Worm (Caenorhabditis elegans) whole organism, mixed stage, embryonic: Measurements from ENCODE around the gene C17B7.5.

Experiments used
- ceh-83 ChIP-seq: fragments of 200-800 bp; sonication (Bioruptor generic); optimal IDR thresholded peaks from 2 replicates; lab custom pipeline; 2018; ENCODE audit warnings: mild to moderate bottlenecking, missing genetic modification characterization, missing compliant biosample characterization
- ham-2 ChIP-seq: fragments of 200-800 bp; sonication (Bioruptor generic); optimal IDR thresholded peaks from 2 replicates; lab custom pipeline; 2018; ENCODE audit warnings: mild to moderate bottlenecking, missing genetic modification characterization, missing compliant biosample characterization
- lin-13 ChIP-seq: fragments of 150-350 bp; optimal IDR thresholded peaks from 2 replicates; lab custom pipeline; 2014; ENCODE audit warnings: missing biosample characterization, missing genetic modification characterization
- lsy-2 ChIP-seq: fragments of 150-350 bp; optimal IDR thresholded peaks from 2 replicates; lab custom pipeline; 2014; ENCODE audit warnings: missing biosample characterization, missing genetic modification characterization
- nhr-12 ChIP-seq: fragments of 150-350 bp; optimal IDR thresholded peaks from 2 replicates; lab custom pipeline; 2014; ENCODE audit warnings: missing biosample characterization, missing genetic modification characterization
- nhr-237 ChIP-seq: fragments of 150-350 bp; optimal IDR thresholded peaks from 2 replicates; lab custom pipeline; 2014; ENCODE audit warnings: missing biosample characterization, missing genetic modification characterization
- nhr-28 ChIP-seq: fragments of 150-350 bp; optimal IDR thresholded peaks from 2 replicates; lab custom pipeline; 2014; ENCODE audit warnings: missing biosample characterization, missing genetic modification characterization
- nhr-76 ChIP-seq: sonication (generic microtip); optimal IDR thresholded peaks from 2 replicates; lab custom pipeline; 2017; ENCODE audit warnings: missing biosample characterization, missing genetic modification characterization
- pha-4 ChIP-seq: fragments of 150-350 bp; optimal IDR thresholded peaks from 2 replicates; lab custom pipeline; 2018; ENCODE audit warnings: missing biosample characterization, missing genetic modification reagents, missing genetic modification characterization
- snpc-4 ChIP-seq: fragments of 150-350 bp; optimal IDR thresholded peaks from 2 replicates; lab custom pipeline; 2014; ENCODE audit warnings: missing biosample characterization, missing genetic modification characterization
- sptf-1 ChIP-seq: sonication (generic microtip); optimal IDR thresholded peaks from 2 replicates; lab custom pipeline; 2017; ENCODE audit warnings: mild to moderate bottlenecking, missing genetic modification characterization, moderate library complexity, missing compliant biosample characterization
- unc-39 ChIP-seq: fragments of 150-350 bp; optimal IDR thresholded peaks from 2 replicates; lab custom pipeline; 2014; ENCODE audit warnings: missing biosample characterization, missing genetic modification characterization
- unc-62 ChIP-seq: fragments of 150-350 bp; optimal IDR thresholded peaks from 2 replicates; lab custom pipeline; 2014; ENCODE audit warnings: missing biosample characterization, missing genetic modification reagents, missing genetic modification characterization

DNA sequence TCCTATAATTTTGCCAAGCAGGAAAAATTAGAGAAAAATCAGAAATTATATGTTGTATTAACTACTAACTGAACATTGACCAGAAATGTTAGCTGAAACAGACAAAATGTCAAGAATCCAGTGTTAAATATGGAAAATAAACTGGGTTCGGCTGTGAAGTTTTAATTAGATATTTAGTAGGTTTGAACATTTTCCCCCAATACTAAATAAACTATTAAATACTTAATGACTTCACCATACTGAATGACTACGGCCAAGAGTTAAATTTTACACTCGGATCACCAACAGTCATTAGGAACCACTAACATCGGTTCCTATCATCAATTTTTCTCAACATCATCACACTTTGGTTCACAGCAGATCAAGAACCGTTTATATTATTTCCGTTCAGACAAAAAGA, 38.1 kb upstream of the C17B7.5 start:
- no peak for TF ChIP-seq nhr-76
- no peak for TF ChIP-seq lin-13
- no peak for TF ChIP-seq nhr-12 (tag; lab: Kevin White, UChicago)
- no peak for TF ChIP-seq snpc-4 (tag; lab: Kevin White, UChicago)
- TF ChIP-seq sptf-1 (tag; lab: Kevin White, UChicago), result no peak
- TF ChIP-seq unc-39, result no peak
- TF ChIP-seq nhr-237 (tag; lab: Kevin White, UChicago), result no peak
- TF ChIP-seq pha-4 (tag; lab: Kevin White, UChicago), result no peak
- TF ChIP-seq unc-62 (GFP tag; lab: Kevin White, UChicago), result no peak
- TF ChIP-seq ham-2 (GFP tag; lab: Kevin White, UChicago), result no peak
- no peak for TF ChIP-seq lsy-2 (tag; lab: Kevin White, UChicago)
- no peak for TF ChIP-seq nhr-28 (tag; lab: Kevin White, UChicago)
- no peak for TF ChIP-seq ceh-83 (GFP tag; lab: Kevin White, UChicago)
